Fruit fly (Drosophila melanogaster) whole organism, embryonic: ENCODE results near the gene CG12659.
A peak's percentile ranks its signal among the peaks of the same experiment; 100 is the strongest.

Experiments
- B-H1 ChIP-seq: fragments of 200-800 bp; sonication (Bioruptor generic); IDR thresholded peaks from 3 replicates; pipeline ENCODE4 v1.3.6; 2022; ENCODE audit warnings: missing biosample characterization, missing genetic modification characterization
- Bgb ChIP-seq: fragments of 200-800 bp; sonication (Bioruptor generic); IDR thresholded peaks from 2 replicates; pipeline ENCODE4 v1.3.6; 2022; ENCODE audit warnings: missing biosample characterization, missing genetic modification characterization; ENCODE audit not compliant: partially characterized antibody
- Blimp-1 ChIP-seq: fragments of 200-800 bp; sonication (Bioruptor generic); optimal IDR thresholded peaks from 3 replicates; lab custom pipeline; 2018; ENCODE audit warnings: missing biosample characterization, missing genetic modification characterization, mild to moderate bottlenecking, moderate library complexity, missing genetic modification reagents
- CG12219 ChIP-seq: fragments of 200-800 bp; sonication (Bioruptor generic); optimal IDR thresholded peaks from 3 replicates; lab custom pipeline; 2018; ENCODE audit warnings: missing biosample characterization, mild to moderate bottlenecking, missing genetic modification characterization
- CG12299 ChIP-seq: fragments of 200-800 bp; sonication (Bioruptor generic); optimal IDR thresholded peaks from 2 replicates; lab custom pipeline; 2018; ENCODE audit warnings: missing biosample characterization, mild to moderate bottlenecking, missing genetic modification characterization
- CG12659 ChIP-seq: fragments of 200-800 bp; sonication (Bioruptor generic); optimal IDR thresholded peaks from 3 replicates; lab custom pipeline; 2017; ENCODE audit warnings: mild to moderate bottlenecking, missing biosample characterization, missing genetic modification reagents, missing genetic modification characterization
- CG13287 ChIP-seq: fragments of 200-800 bp; sonication (Bioruptor generic); IDR thresholded peaks from 2 replicates; pipeline ENCODE4 v1.3.6; 2022; ENCODE audit warnings: missing biosample characterization, missing genetic modification characterization; ENCODE audit not compliant: partially characterized antibody
- CG13894 ChIP-seq: fragments of 200-800 bp; sonication (Bioruptor generic); optimal IDR thresholded peaks from 3 replicates; lab custom pipeline; 2018; ENCODE audit warnings: missing biosample characterization, mild to moderate bottlenecking, missing genetic modification characterization, moderate library complexity
- CG1603 ChIP-seq: fragments of 200-800 bp; sonication (Bioruptor generic); optimal IDR thresholded peaks from 2 replicates; lab custom pipeline; 2019; ENCODE audit warnings: missing biosample characterization, mild to moderate bottlenecking, missing genetic modification characterization, moderate library complexity
- CG30403 ChIP-seq: fragments of 200-800 bp; sonication (Bioruptor generic); optimal IDR thresholded peaks from 3 replicates; lab custom pipeline; 2016; ENCODE audit warnings: missing biosample characterization, missing genetic modification characterization
- CG33213 ChIP-seq: fragments of 200-800 bp; sonication (Bioruptor generic); optimal IDR thresholded peaks from 3 replicates; lab custom pipeline; 2016; ENCODE audit warnings: missing biosample characterization, missing genetic modification characterization
- CG3847 ChIP-seq: fragments of 200-800 bp; sonication (Bioruptor generic); IDR thresholded peaks from 2 replicates; pipeline ENCODE4 v1.3.6; 2022; ENCODE audit warnings: missing biosample characterization, missing genetic modification characterization
- CG4730 ChIP-seq: fragments of 200-800 bp; sonication (Bioruptor generic); IDR thresholded peaks from 2 replicates; pipeline ENCODE4 v1.3.6; 2022; ENCODE audit warnings: missing biosample characterization, missing genetic modification characterization
- CG6272 ChIP-seq: fragments of 200-800 bp; sonication (Bioruptor generic); IDR thresholded peaks from 2 replicates; pipeline ENCODE4 v1.3.6; 2022; ENCODE audit warnings: missing biosample characterization, missing genetic modification characterization
- CG6683 ChIP-seq: fragments of 200-800 bp; sonication (Bioruptor generic); optimal IDR thresholded peaks from 2 replicates; lab custom pipeline; 2017; ENCODE audit warnings: missing biosample characterization, mild to moderate bottlenecking, missing genetic modification characterization, missing genetic modification reagents
- CG6765 ChIP-seq: fragments of 200-800 bp; sonication (Bioruptor generic); optimal IDR thresholded peaks from 3 replicates; lab custom pipeline; 2017; ENCODE audit warnings: missing biosample characterization, mild to moderate bottlenecking, missing genetic modification characterization
- CG6791 ChIP-seq: fragments of 200-800 bp; sonication (Bioruptor generic); IDR thresholded peaks from 3 replicates; pipeline ENCODE4 v1.3.6; 2022; ENCODE audit warnings: missing biosample characterization, missing genetic modification characterization; ENCODE audit not compliant: partially characterized antibody
- CG7963 ChIP-seq: fragments of 200-800 bp; sonication (Bioruptor generic); IDR thresholded peaks from 3 replicates; pipeline ENCODE4 v1.3.6; 2022; ENCODE audit warnings: missing biosample characterization, missing genetic modification characterization; ENCODE audit not compliant: partially characterized antibody
- CG8089 ChIP-seq: fragments of 200-800 bp; sonication (Bioruptor generic); optimal IDR thresholded peaks from 3 replicates; lab custom pipeline; 2016; ENCODE audit warnings: missing biosample characterization, missing genetic modification characterization
- Dref ChIP-seq: fragments of 200-800 bp; sonication (Bioruptor generic); IDR thresholded peaks from 2 replicates; pipeline ENCODE4 v1.3.6; 2022; ENCODE audit warnings: missing biosample characterization, missing genetic modification characterization
- Ets65A ChIP-seq: fragments of 200-800 bp; sonication (Bioruptor generic); peaks from one replicate; lab custom pipeline; 2016; ENCODE audit warnings: missing biosample characterization, missing genetic modification characterization
- Fer1 ChIP-seq: fragments of 200-800 bp; sonication (Bioruptor generic); optimal IDR thresholded peaks from 2 replicates; lab custom pipeline; 2017; ENCODE audit warnings: missing biosample characterization, mild to moderate bottlenecking, missing genetic modification characterization
- HLH3B ChIP-seq: fragments of 200-800 bp; sonication (Bioruptor generic); IDR thresholded peaks from 2 replicates; pipeline ENCODE4 v1.3.6; 2022; ENCODE audit warnings: missing biosample characterization, missing genetic modification characterization
- HLH4C ChIP-seq: fragments of 200-800 bp; sonication (Bioruptor generic); IDR thresholded peaks from 3 replicates; pipeline ENCODE4 v1.3.6; 2022; ENCODE audit warnings: missing biosample characterization, missing genetic modification characterization; ENCODE audit not compliant: partially characterized antibody
- Max ChIP-seq: fragments of 200-800 bp; sonication (Bioruptor generic); optimal IDR thresholded peaks from 2 replicates; lab custom pipeline; 2016; ENCODE audit warnings: missing biosample characterization, mild to moderate bottlenecking, missing genetic modification characterization
- Optix ChIP-seq: fragments of 200-800 bp; sonication (Bioruptor generic); IDR thresholded peaks from 3 replicates; pipeline ENCODE4 v1.3.6; 2022; ENCODE audit warnings: missing biosample characterization, missing genetic modification characterization
- PHDP ChIP-seq: fragments of 200-800 bp; sonication (Bioruptor generic); optimal IDR thresholded peaks from 3 replicates; lab custom pipeline; 2018; ENCODE audit warnings: missing biosample characterization, mild to moderate bottlenecking, missing genetic modification characterization, moderate library complexity
- Rfx ChIP-seq: fragments of 200-800 bp; sonication (Bioruptor generic); IDR thresholded peaks from 2 replicates; pipeline ENCODE4 v1.3.6; 2022; ENCODE audit warnings: missing biosample characterization, missing genetic modification characterization
- YL-1 ChIP-seq: fragments of 200-800 bp; sonication (Bioruptor generic); optimal IDR thresholded peaks from 3 replicates; lab custom pipeline; 2017; ENCODE audit warnings: missing biosample characterization, mild to moderate bottlenecking, missing genetic modification characterization
- br ChIP-seq: fragments of >200 bp; optimal IDR thresholded peaks from 2 replicates; lab custom pipeline; 2017
- ci ChIP-seq: fragments of 200-800 bp; sonication (Bioruptor generic); IDR thresholded peaks from 3 replicates; pipeline ENCODE4 v1.3.6; 2022; ENCODE audit warnings: missing biosample characterization, missing genetic modification characterization
- en ChIP-seq: fragments of 200-800 bp; sonication (Bioruptor generic); optimal IDR thresholded peaks from 2 replicates; lab custom pipeline; 2016; ENCODE audit warnings: missing biosample characterization, missing genetic modification characterization
- fd64A ChIP-seq: fragments of 200-800 bp; sonication (Bioruptor generic); optimal IDR thresholded peaks from 3 replicates; lab custom pipeline; 2018; ENCODE audit warnings: missing biosample characterization, mild to moderate bottlenecking, missing genetic modification characterization
- gcm2 ChIP-seq: fragments of 200-800 bp; sonication (Bioruptor generic); optimal IDR thresholded peaks from 2 replicates; lab custom pipeline; 2016; ENCODE audit warnings: missing biosample characterization, missing genetic modification characterization
- hbn ChIP-seq: fragments of 200-800 bp; sonication (Bioruptor generic); IDR thresholded peaks from 2 replicates; pipeline ENCODE4 v1.3.6; 2022; ENCODE audit warnings: missing biosample characterization, missing genetic modification characterization; ENCODE audit not compliant: partially characterized antibody
- hth ChIP-seq: fragments of >200 bp; optimal IDR thresholded peaks from 2 replicates; lab custom pipeline; 2017; ENCODE audit warnings: inconsistent platforms
- jumu ChIP-seq: fragments of 200-800 bp; sonication (Bioruptor generic); optimal IDR thresholded peaks from 3 replicates; lab custom pipeline; 2016; ENCODE audit warnings: missing biosample characterization, missing genetic modification characterization
- nerfin-2 ChIP-seq: fragments of 200-800 bp; sonication (Bioruptor generic); IDR thresholded peaks from 2 replicates; pipeline ENCODE4 v1.3.6; 2022; ENCODE audit warnings: missing biosample characterization, missing genetic modification characterization; ENCODE audit not compliant: partially characterized antibody
- shn ChIP-seq: fragments of 200-800 bp; sonication (Bioruptor generic); optimal IDR thresholded peaks from 3 replicates; lab custom pipeline; 2016; ENCODE audit warnings: missing biosample characterization, missing genetic modification characterization
- slp2 ChIP-seq: fragments of 200-800 bp; sonication (Bioruptor generic); optimal IDR thresholded peaks from 2 replicates; lab custom pipeline; 2016; ENCODE audit warnings: missing biosample characterization, missing genetic modification characterization
- tin ChIP-seq: fragments of 200-800 bp; sonication (Bioruptor generic); optimal IDR thresholded peaks from 3 replicates; lab custom pipeline; 2016; ENCODE audit warnings: missing biosample characterization, missing genetic modification characterization
- tio ChIP-seq: fragments of 200-800 bp; sonication (Bioruptor generic); optimal IDR thresholded peaks from 2 replicates; lab custom pipeline; 2017; ENCODE audit warnings: missing biosample characterization, missing genetic modification characterization, inconsistent platforms
- tna ChIP-seq: fragments of 200-800 bp; sonication (Bioruptor generic); IDR thresholded peaks from 2 replicates; pipeline ENCODE4 v1.3.6; 2022; ENCODE audit warnings: missing biosample characterization, missing genetic modification characterization; ENCODE audit not compliant: partially characterized antibody
- trem ChIP-seq: fragments of 200-800 bp; optimal IDR thresholded peaks from 3 replicates; lab custom pipeline; 2019; ENCODE audit warnings: missing biosample characterization, mild to moderate bottlenecking, missing genetic modification characterization, moderate library complexity
- z ChIP-seq: fragments of 200-800 bp; sonication (Bioruptor generic); IDR thresholded peaks from 3 replicates; pipeline ENCODE4 v1.3.6; 2022; ENCODE audit warnings: missing biosample characterization, missing genetic modification characterization
- zfh2 ChIP-seq: fragments of 200-800 bp; sonication (Bioruptor generic); optimal IDR thresholded peaks from 2 replicates; lab custom pipeline; 2016; ENCODE audit warnings: missing biosample characterization, missing genetic modification characterization

Gene CG12659

DNA sequence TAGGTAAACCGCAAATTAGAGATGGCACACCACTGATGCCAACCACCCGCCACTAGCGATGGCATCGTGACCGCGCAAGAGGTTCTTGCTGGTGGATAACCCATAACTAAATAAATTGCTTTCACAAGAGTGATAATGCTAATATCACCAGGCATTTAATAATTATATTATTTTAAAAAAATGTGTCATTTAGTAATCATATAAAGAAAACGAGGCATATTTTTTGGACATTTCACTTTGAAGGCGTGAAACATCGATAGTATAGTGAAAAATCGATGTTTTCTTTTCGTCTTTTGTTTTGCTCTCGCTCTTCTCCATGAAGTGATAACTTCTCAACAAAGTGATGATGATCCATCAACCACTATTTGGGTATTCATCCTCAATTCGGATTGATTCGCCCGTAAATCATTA is 32.8 kb downstream of the CG12659 start, which contains the start of gene IntS4 (continued):
- TF ChIP-seq CG33213 (GFP tag; lab: Kevin White, UChicago) = no peak
- no peak for TF ChIP-seq ci (GFP tag; lab: Robert Waterston, UW)
- peak; percentile 9 for TF ChIP-seq CG12299
- TF ChIP-seq CG6791 (GFP tag; lab: Robert Waterston, UW) = peak; percentile 88
- peak; percentile 59 for TF ChIP-seq CG3847 (GFP tag; lab: Robert Waterston, UW)
- no peak for TF ChIP-seq CG6765 (GFP tag; lab: Kevin White, UChicago)
- TF ChIP-seq YL-1 (GFP tag; lab: Kevin White, UChicago) = peak; percentile 65
- peak; percentile 1 for TF ChIP-seq slp2
- TF ChIP-seq en (GFP tag; lab: Kevin White, UChicago) = no peak
- peak; percentile 97 for TF ChIP-seq CG13287 (GFP tag; lab: Robert Waterston, UW)
- peak; percentile 39 for TF ChIP-seq CG6683 (GFP tag; lab: Kevin White, UChicago)
- peak; percentile 90 for TF ChIP-seq Bgb
- TF ChIP-seq Fer1 (GFP tag; lab: Kevin White, UChicago) = peak; percentile 73
- peak; percentile 83; the same call in 1 of the 2 replicates for TF ChIP-seq nerfin-2 (GFP tag; lab: Robert Waterston, UW)
- TF ChIP-seq Dref (GFP tag; lab: Robert Waterston, UW) = peak; percentile 69
- peak; percentile 77 for TF ChIP-seq CG7963 (GFP tag; lab: Robert Waterston, UW)
- TF ChIP-seq HLH3B (GFP tag; lab: Robert Waterston, UW) = peak; percentile 41; the same call in 1 of the 2 replicates
- no peak for TF ChIP-seq CG8089 (GFP tag; lab: Kevin White, UChicago)
- TF ChIP-seq trem (tag; lab: Kevin White, UChicago) = peak; percentile 80
- peak; percentile 8 for TF ChIP-seq shn
- TF ChIP-seq hbn (GFP tag; lab: Robert Waterston, UW) = peak; percentile 96
- no peak for TF ChIP-seq z (GFP tag; lab: Robert Waterston, UW)
- TF ChIP-seq CG30403 (GFP tag; lab: Kevin White, UChicago) = peak; percentile 73
- TF ChIP-seq CG1603 (tag; lab: Kevin White, UChicago) = no peak
- peak; percentile 91 for TF ChIP-seq Ets65A
- peak; percentile 63 for TF ChIP-seq zfh2
- TF ChIP-seq CG12219 (GFP tag; lab: Kevin White, UChicago) = no peak
- no peak for TF ChIP-seq CG13894 (tag; lab: Kevin White, UChicago)
- TF ChIP-seq jumu (GFP tag; lab: Kevin White, UChicago) = peak; percentile 42
- no peak for TF ChIP-seq fd64A
- TF ChIP-seq CG12659 (GFP tag; lab: Kevin White, UChicago) = peak; percentile 65
- TF ChIP-seq tin (GFP tag; lab: Kevin White, UChicago) = peak; percentile 66
- no peak for TF ChIP-seq tio (GFP tag; lab: Kevin White, UChicago)
- TF ChIP-seq br (lab: Kevin White, UChicago) = no peak
- no peak for TF ChIP-seq Blimp-1
- TF ChIP-seq Optix (GFP tag; lab: Robert Waterston, UW) = no peak
- TF ChIP-seq PHDP (tag; lab: Kevin White, UChicago) = peak; percentile 44
- TF ChIP-seq gcm2 (GFP tag; lab: Kevin White, UChicago) = peak; percentile 50
- TF ChIP-seq CG6272 (GFP tag; lab: Robert Waterston, UW) = peak; percentile 75
- peak; percentile 85; the same call in 1 of the 2 replicates for TF ChIP-seq tna (GFP tag; lab: Robert Waterston, UW)
- TF ChIP-seq HLH4C (GFP tag; lab: Robert Waterston, UW) = peak; percentile 92
- TF ChIP-seq hth (lab: Kevin White, UChicago) = no peak
- TF ChIP-seq CG4730 (GFP tag; lab: Robert Waterston, UW) = peak; percentile 38; the same call in 1 of the 2 replicates
- TF ChIP-seq Max (GFP tag; lab: Kevin White, UChicago) = peak; percentile 75
- no peak for TF ChIP-seq B-H1
- TF ChIP-seq Rfx = peak; percentile 83
